Worm (Caenorhabditis elegans) whole organism, early embryonic: ENCODE results near the gene rpl-15.

Experiments
- ama-1 ChIP-seq: fragments of 150-350 bp; optimal IDR thresholded peaks from 2 replicates; lab custom pipeline; 2014
- scrt-1 ChIP-seq: fragments of 200-800 bp; sonication (Bioruptor generic); IDR thresholded peaks from 2 replicates; pipeline ENCODE4 v1.3.6; 2022; ENCODE audit warnings: missing genetic modification characterization, missing compliant biosample characterization

DNA sequence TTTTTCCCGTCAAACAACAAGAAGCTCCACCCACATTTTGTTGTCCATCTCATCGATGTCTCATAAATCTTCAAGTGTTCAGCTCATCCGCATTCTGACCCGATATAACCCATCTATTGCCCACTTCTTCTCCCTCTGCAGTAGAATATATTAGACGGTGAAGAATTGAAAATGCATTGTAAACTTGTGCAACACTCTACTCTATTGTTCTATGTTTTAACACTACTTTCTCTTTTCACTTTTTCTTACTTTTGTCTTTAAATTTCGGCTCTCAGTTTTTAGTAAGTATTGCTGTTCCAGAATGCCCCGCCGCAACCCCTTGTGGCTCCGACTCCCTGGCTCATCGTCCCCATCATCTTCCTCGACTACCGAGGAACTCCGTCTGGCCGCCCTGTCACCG is 5.0 kb downstream of the rpl-15 start, which contains the start of gene K11H12.9:
- TF ChIP-seq scrt-1 (GFP tag; lab: Robert Waterston, UW): no peak
- no peak for TF ChIP-seq ama-1 (lab: Kevin White, UChicago)
